Worm (Caenorhabditis elegans): ENCODE data around the gene gldc-1.

- TF ChIP-seq repo-1 (tag; optimal IDR thresholded peaks at IDR 0.05) (no peak), lin-35 (GFP tag; optimal IDR thresholded peaks at IDR 0.05) (no peak), athp-1 (tag; optimal IDR thresholded peaks at IDR 0.05) (no peak), cebp-1 (GFP tag; IDR thresholded peaks at IDR 0.05) (no peak), cebp-1 (tag; optimal IDR thresholded peaks at IDR 0.05) (no peak), madf-6 (GFP tag; IDR thresholded peaks at IDR 0.05) (no peak), snpc-3.4 (tag; optimal IDR thresholded peaks at IDR 0.05) (no peak), hsf-1 (GFP tag; IDR thresholded peaks at IDR 0.05) (no peak), gei-17 (GFP tag; optimal IDR thresholded peaks at IDR 0.05) (no peak), F10E7.11 (tag; optimal IDR thresholded peaks at IDR 0.05) (no peak), Y53F4B.3 (GFP tag; IDR thresholded peaks at IDR 0.05) (no peak), nhr-179 (tag; optimal IDR thresholded peaks at IDR 0.05) (no peak), unc-62 (GFP tag; optimal IDR thresholded peaks at IDR 0.05) (no peak), Y79H2A.3 (GFP tag; conservative IDR thresholded peaks at IDR 0.05) (no peak), Y56A3A.18 (GFP tag; IDR thresholded peaks at IDR 0.05) (no peak)
These were observed 25.3 kb upstream of the gldc-1 start, which contains the start of gene R12C12.9 for ce11 chrII:6024879-6025278.
